Fruit fly (Drosophila melanogaster): ENCODE data around the gene CG9521.

DNA sequence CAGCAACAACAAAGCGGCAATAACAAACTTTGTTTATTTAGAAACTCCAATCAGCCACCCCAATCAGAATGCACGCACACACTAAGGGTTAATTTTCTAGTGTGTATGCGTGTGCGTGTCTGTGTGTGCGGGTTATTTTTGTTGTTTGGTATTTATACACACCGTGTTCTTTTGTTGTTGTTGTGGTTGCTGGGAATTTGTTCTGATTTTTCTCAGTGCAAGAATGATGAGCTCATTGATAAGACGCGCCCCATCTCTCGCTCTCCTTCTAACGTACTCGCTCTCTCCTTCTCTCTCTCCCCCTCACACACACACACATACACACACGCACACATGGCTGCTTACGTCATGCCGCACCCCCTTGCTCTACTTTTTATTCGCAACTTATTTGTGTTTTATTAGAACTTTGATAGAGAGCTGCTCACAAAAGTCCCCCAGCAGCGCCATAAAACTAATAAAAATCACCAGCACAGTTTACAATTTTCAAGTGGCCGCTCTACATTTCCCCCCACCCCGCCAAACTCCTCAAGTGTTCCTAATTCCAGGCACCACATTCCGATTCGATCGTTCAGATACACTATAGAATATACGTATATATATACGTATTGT is 13.2 kb downstream of the CG9521 start:
- TF ChIP-seq Sin3A (optimal IDR thresholded peaks at IDR 0.05), result no peak
- no peak for TF ChIP-seq Myc (optimal IDR thresholded peaks at IDR 0.05)
- no peak for TF ChIP-seq ttk (optimal IDR thresholded peaks at IDR 0.05)

Measured in Kc167 (cell line).